Fruit fly (Drosophila melanogaster) whole organism, adult: ENCODE data around the gene Nadsyn.

ENCODE experiments used
- CG1620 ChIP-seq: fragments of 200-800 bp; sonication (Bioruptor generic); optimal IDR thresholded peaks from 2 replicates; lab custom pipeline; 2016; ENCODE audit warnings: missing biosample characterization, missing genetic modification characterization
- CG7045 ChIP-seq: fragments of 200-800 bp; sonication (Bioruptor generic); optimal IDR thresholded peaks from 2 replicates; lab custom pipeline; 2017; ENCODE audit warnings: missing biosample characterization, mild to moderate bottlenecking, missing genetic modification characterization
- Hr96 ChIP-seq: fragments of 200-800 bp; sonication (Bioruptor generic); optimal IDR thresholded peaks from 2 replicates; lab custom pipeline; 2016; ENCODE audit warnings: missing biosample characterization, missing genetic modification characterization
- cnc ChIP-seq, 2 experiments: fragments of >200 bp; optimal IDR thresholded peaks; 2 replicates each; lab custom pipeline; 2017
- kay ChIP-seq: fragments of 200-800 bp; sonication (Bioruptor generic); peaks from one replicate; lab custom pipeline; 2016; ENCODE audit warnings: missing biosample characterization, missing genetic modification characterization, borderline replicate concordance

- TF ChIP-seq Hr96 (GFP tag; lab: Kevin White, UChicago) (no peak), CG1620 (GFP tag; lab: Kevin White, UChicago) (no peak), kay (no peak), CG7045 (no peak), cnc (optimal IDR thresholded peaks at IDR 0.05; lab: Kevin White, UChicago) (no peak)
These were observed 68.3 kb downstream of the Nadsyn start for dm6 chrX:13649801-13650200.
